Worm (Caenorhabditis elegans): ENCODE results near the gene tbg-1.

DNA sequence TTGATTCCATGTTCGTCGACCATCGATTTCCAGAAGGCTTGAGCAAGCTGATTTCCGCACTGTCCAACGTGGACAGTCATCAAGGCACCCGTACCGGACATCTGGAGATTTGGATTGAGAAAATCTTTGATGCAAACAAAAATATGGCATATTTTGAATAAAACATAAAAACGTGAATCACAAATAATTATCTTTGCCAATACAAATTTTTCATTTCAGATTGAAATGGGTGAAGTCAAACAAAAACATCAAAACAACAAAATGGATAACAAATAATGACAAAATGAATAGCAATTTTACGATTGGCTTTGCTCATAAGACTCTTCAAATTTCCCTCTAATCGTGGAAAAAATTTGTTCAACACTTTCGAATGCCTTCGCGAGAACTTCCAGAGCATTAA is at the start of gene tbg-1:
- TF ChIP-seq nhr-25 (tag; optimal IDR thresholded peaks at IDR 0.05; ENCODE audit: borderline replicate concordance, insufficient read depth) (no peak), fkh-10 (GFP tag; optimal IDR thresholded peaks at IDR 0.05) (no peak), daf-19 (GFP tag; conservative IDR thresholded peaks at IDR 0.05) (no peak), daf-16 (GFP tag; optimal IDR thresholded peaks at IDR 0.05) (no peak), daf-16 (tag; optimal IDR thresholded peaks at IDR 0.05) (no peak), unc-39 (tag; optimal IDR thresholded peaks at IDR 0.05) (no peak), tra-1 (GFP tag; IDR thresholded peaks at IDR 0.05) (no peak), Y48G9A.11 (GFP tag; IDR thresholded peaks at IDR 0.05) (no peak), ztf-11 (tag; optimal IDR thresholded peaks at IDR 0.05) (no peak), R02D3.7 (tag; optimal IDR thresholded peaks at IDR 0.05) (no peak), egl-27 (tag; optimal IDR thresholded peaks at IDR 0.05) (no peak), mxl-2 (GFP tag; conservative IDR thresholded peaks at IDR 0.05) (no peak), ama-1 (optimal IDR thresholded peaks at IDR 0.05) (no peak), lim-7 (GFP tag; IDR thresholded peaks at IDR 0.05) (no peak), unc-62 (GFP tag; optimal IDR thresholded peaks at IDR 0.05 in 1 of 2) (no peak), unc-62 (tag; optimal IDR thresholded peaks at IDR 0.05) (no peak)
